Fruit fly (Drosophila melanogaster) whole organism, embryonic: Measurements from ENCODE around the gene Nadsyn.

Source experiments
- Atf-2 ChIP-seq: fragments of 200-800 bp; sonication (Bioruptor generic); optimal IDR thresholded peaks from 2 replicates; lab custom pipeline; 2016; ENCODE audit warnings: missing biosample characterization, missing genetic modification characterization
- Atf6 ChIP-seq: fragments of 200-800 bp; sonication (Bioruptor generic); IDR thresholded peaks from 2 replicates; pipeline ENCODE4 v1.3.6; 2022; ENCODE audit warnings: missing biosample characterization, missing genetic modification characterization
- Bteb2 ChIP-seq: fragments of 200-800 bp; sonication (Bioruptor generic); optimal IDR thresholded peaks from 2 replicates; lab custom pipeline; 2016; ENCODE audit warnings: missing biosample characterization, missing genetic modification characterization
- CG10147 ChIP-seq: fragments of 200-800 bp; sonication (Bioruptor generic); optimal IDR thresholded peaks from 2 replicates; lab custom pipeline; 2019; ENCODE audit warnings: missing biosample characterization, mild to moderate bottlenecking, missing genetic modification characterization, moderate library complexity
- CG10959 ChIP-seq: fragments of 200-800 bp; sonication (Bioruptor generic); IDR thresholded peaks from 2 replicates; pipeline ENCODE4 v1.3.6; 2022; ENCODE audit warnings: missing biosample characterization, missing genetic modification characterization
- CG12071 ChIP-seq: fragments of 200-800 bp; sonication (Bioruptor generic); optimal IDR thresholded peaks from 3 replicates; lab custom pipeline; 2018; ENCODE audit warnings: missing biosample characterization, mild to moderate bottlenecking, missing genetic modification characterization
- CG12104 ChIP-seq: fragments of 200-800 bp; sonication (Bioruptor generic); optimal IDR thresholded peaks from 3 replicates; lab custom pipeline; 2016; ENCODE audit warnings: missing biosample characterization, missing genetic modification characterization
- CG12219 ChIP-seq: fragments of 200-800 bp; sonication (Bioruptor generic); optimal IDR thresholded peaks from 3 replicates; lab custom pipeline; 2018; ENCODE audit warnings: missing biosample characterization, mild to moderate bottlenecking, missing genetic modification characterization
- CG12299 ChIP-seq: fragments of 200-800 bp; sonication (Bioruptor generic); optimal IDR thresholded peaks from 2 replicates; lab custom pipeline; 2018; ENCODE audit warnings: missing biosample characterization, mild to moderate bottlenecking, missing genetic modification characterization
- CG13775 ChIP-seq: fragments of 200-800 bp; sonication (Bioruptor generic); optimal IDR thresholded peaks from 3 replicates; lab custom pipeline; 2017; ENCODE audit warnings: missing biosample characterization, mild to moderate bottlenecking, missing genetic modification characterization
- CG18011 ChIP-seq: fragments of 200-800 bp; sonication (Bioruptor generic); optimal IDR thresholded peaks from 2 replicates; lab custom pipeline; 2017; ENCODE audit warnings: missing biosample characterization, missing genetic modification characterization, mild to moderate bottlenecking, moderate library complexity, missing genotype
- CG18476 ChIP-seq: fragments of 200-800 bp; sonication (Bioruptor generic); optimal IDR thresholded peaks from 2 replicates; lab custom pipeline; 2016; ENCODE audit warnings: missing biosample characterization, mild to moderate bottlenecking, missing genetic modification characterization
- CG18764 ChIP-seq: fragments of 200-800 bp; sonication (Bioruptor generic); optimal IDR thresholded peaks from 3 replicates; lab custom pipeline; 2016; ENCODE audit warnings: missing biosample characterization, missing genetic modification characterization
- CG30403 ChIP-seq: fragments of 200-800 bp; sonication (Bioruptor generic); optimal IDR thresholded peaks from 3 replicates; lab custom pipeline; 2016; ENCODE audit warnings: missing biosample characterization, missing genetic modification characterization
- CG32532 ChIP-seq: fragments of 200-800 bp; sonication (Bioruptor generic); IDR thresholded peaks from 2 replicates; pipeline ENCODE4 v1.3.6; 2022; ENCODE audit warnings: missing biosample characterization, missing genetic modification characterization
- CG34422 ChIP-seq: fragments of 200-800 bp; sonication (Bioruptor generic); IDR thresholded peaks from 3 replicates; pipeline ENCODE4 v1.3.6; 2022; ENCODE audit warnings: missing biosample characterization, missing genetic modification characterization
- CG4854 ChIP-seq: fragments of 200-800 bp; sonication (Bioruptor generic); optimal IDR thresholded peaks from 2 replicates; lab custom pipeline; 2016; ENCODE audit warnings: missing biosample characterization, missing genetic modification characterization, inconsistent platforms
- CG5245 ChIP-seq: fragments of 200-800 bp; sonication (Bioruptor generic); optimal IDR thresholded peaks from 3 replicates; lab custom pipeline; 2016; ENCODE audit warnings: missing biosample characterization, missing genetic modification characterization
- CG9437 ChIP-seq: fragments of 200-800 bp; sonication (Bioruptor generic); optimal IDR thresholded peaks from 2 replicates; lab custom pipeline; 2018; ENCODE audit warnings: missing biosample characterization, mild to moderate bottlenecking, missing genetic modification characterization
- CkIIα-i1 ChIP-seq: fragments of 200-800 bp; sonication (Bioruptor generic); IDR thresholded peaks from 2 replicates; pipeline ENCODE4 v1.3.6; 2022; ENCODE audit warnings: missing biosample characterization, missing genetic modification characterization
- CrebB ChIP-seq: fragments of 200-800 bp; sonication (Bioruptor generic); optimal IDR thresholded peaks from 3 replicates; lab custom pipeline; 2018; ENCODE audit warnings: missing biosample characterization, mild to moderate bottlenecking, missing genetic modification characterization
- Dbx ChIP-seq: fragments of 200-800 bp; sonication (Bioruptor generic); IDR thresholded peaks from 3 replicates; pipeline ENCODE4 v1.3.6; 2022; ENCODE audit warnings: missing biosample characterization, missing genetic modification characterization
- Dll ChIP-seq: fragments of 200-800 bp; sonication (Bioruptor generic); IDR thresholded peaks from 4 replicates; pipeline ENCODE4 v1.3.6; 2022; ENCODE audit warnings: missing biosample characterization, missing genetic modification characterization; ENCODE audit not compliant: partially characterized antibody
- H15 ChIP-seq: fragments of 200-800 bp; sonication (Bioruptor generic); IDR thresholded peaks from 3 replicates; pipeline ENCODE4 v1.3.6; 2022; ENCODE audit warnings: missing biosample characterization, missing genetic modification characterization
- Hr3 ChIP-seq: fragments of 200-800 bp; sonication (Bioruptor generic); optimal IDR thresholded peaks from 3 replicates; lab custom pipeline; 2016; ENCODE audit warnings: missing biosample characterization, missing genetic modification characterization
- Hsf ChIP-seq: fragments of 200-800 bp; sonication (Bioruptor generic); optimal IDR thresholded peaks from 3 replicates; lab custom pipeline; 2016; ENCODE audit warnings: missing biosample characterization, missing genetic modification characterization
- Jarid2 ChIP-seq: fragments of 200-800 bp; sonication (Bioruptor generic); optimal IDR thresholded peaks from 3 replicates; lab custom pipeline; 2017; ENCODE audit warnings: mild to moderate bottlenecking, missing biosample characterization, missing genetic modification reagents, missing genetic modification characterization
- Med ChIP-seq: fragments of 200-800 bp; sonication (Bioruptor generic); peaks from one replicate; lab custom pipeline; 2016; ENCODE audit warnings: missing biosample characterization, missing genetic modification characterization, mild to moderate bottlenecking, inconsistent platforms, moderate library complexity
- Nf-YB ChIP-seq: fragments of 200-800 bp; sonication (Bioruptor generic); optimal IDR thresholded peaks from 3 replicates; lab custom pipeline; 2019; ENCODE audit warnings: missing biosample characterization, mild to moderate bottlenecking, missing genetic modification characterization, moderate library complexity
- Sin3A ChIP-seq: fragments of >200 bp; optimal IDR thresholded peaks from 2 replicates; lab custom pipeline; 2018
- Spps ChIP-seq: fragments of 200-800 bp; sonication (Bioruptor generic); optimal IDR thresholded peaks from 2 replicates; lab custom pipeline; 2018; ENCODE audit warnings: missing biosample characterization, mild to moderate bottlenecking, missing genetic modification characterization
- ab ChIP-seq: fragments of 200-800 bp; sonication (Bioruptor generic); optimal IDR thresholded peaks from 2 replicates; lab custom pipeline; 2016; ENCODE audit warnings: missing biosample characterization, missing genetic modification characterization
- ato ChIP-seq: fragments of 200-800 bp; sonication (Bioruptor generic); IDR thresholded peaks from 2 replicates; pipeline ENCODE4 v1.3.6; 2022; ENCODE audit warnings: missing biosample characterization, missing genetic modification characterization; ENCODE audit not compliant: partially characterized antibody
- bab2 ChIP-seq: fragments of 200-800 bp; sonication (Bioruptor generic); optimal IDR thresholded peaks from 2 replicates; lab custom pipeline; 2016; ENCODE audit warnings: missing biosample characterization, missing genetic modification characterization
- chm ChIP-seq: fragments of 200-800 bp; sonication (Bioruptor generic); IDR thresholded peaks from 2 replicates; pipeline ENCODE4 v1.3.6; 2022; ENCODE audit warnings: missing biosample characterization, missing genetic modification characterization
- ci ChIP-seq: fragments of 200-800 bp; sonication (Bioruptor generic); IDR thresholded peaks from 3 replicates; pipeline ENCODE4 v1.3.6; 2022; ENCODE audit warnings: missing biosample characterization, missing genetic modification characterization
- da ChIP-seq: fragments of 200-800 bp; sonication (Bioruptor generic); optimal IDR thresholded peaks from 2 replicates; lab custom pipeline; 2016; ENCODE audit warnings: missing biosample characterization, missing genetic modification characterization
- dpn ChIP-seq, 2 experiments: fragments of 200-800 bp; sonication (Bioruptor generic); optimal IDR thresholded peaks; 3 replicates each; lab custom pipeline; 2016; ENCODE audit warnings: missing biosample characterization in 2 of 2, missing genetic modification characterization in 2 of 2
- gcm ChIP-seq: fragments of 200-800 bp; sonication (Bioruptor generic); optimal IDR thresholded peaks from 2 replicates; lab custom pipeline; 2019; ENCODE audit warnings: missing biosample characterization, mild to moderate bottlenecking, missing genetic modification characterization, moderate library complexity
- mam ChIP-seq: fragments of 200-800 bp; sonication (Bioruptor generic); optimal IDR thresholded peaks from 3 replicates; lab custom pipeline; 2016; ENCODE audit warnings: missing biosample characterization, missing genetic modification characterization
- oc ChIP-seq: fragments of 200-800 bp; sonication (Bioruptor generic); optimal IDR thresholded peaks from 2 replicates; lab custom pipeline; 2018; ENCODE audit warnings: missing biosample characterization, mild to moderate bottlenecking, missing genetic modification characterization, moderate library complexity
- pan ChIP-seq, 4 experiments: fragments of >200 bp in 3 of 4; fragments of 200-800 bp in 1 of 4; sonication (Bioruptor generic) in 1 of 4; optimal IDR thresholded peaks in 3 of 4; IDR thresholded peaks in 1 of 4; 2 replicates each; pipeline versions ENCODE4 v1.3.6 to Lab custom; 2017 to 2022; ENCODE audit warnings: missing biosample characterization in 2 of 4, missing genetic modification characterization in 2 of 4, mixed read lengths in 1 of 4
- pb ChIP-seq: fragments of 200-800 bp; sonication (Bioruptor generic); optimal IDR thresholded peaks from 3 replicates; lab custom pipeline; 2016; ENCODE audit warnings: missing biosample characterization, missing genetic modification characterization
- peb ChIP-seq: fragments of 200-800 bp; sonication (Bioruptor generic); IDR thresholded peaks from 2 replicates; pipeline ENCODE4 v1.3.6; 2022; ENCODE audit warnings: missing biosample characterization, missing genetic modification characterization
- pho ChIP-seq: fragments of 200-800 bp; sonication (Bioruptor generic); optimal IDR thresholded peaks from 2 replicates; lab custom pipeline; 2016; ENCODE audit warnings: missing biosample characterization, missing genetic modification characterization
- prd ChIP-seq, 3 experiments: fragments of >200 bp in 2 of 3; fragments of 200-800 bp in 1 of 3; sonication (Bioruptor generic) in 1 of 3; optimal IDR thresholded peaks in 2 of 3; IDR thresholded peaks in 1 of 3; 2 replicates in 2 of 3; 3 replicates in 1 of 3; pipeline versions ENCODE4 v1.3.6 to Lab custom; 2017 to 2022; ENCODE audit warnings: missing biosample characterization in 1 of 3, missing genetic modification characterization in 1 of 3
- slp2 ChIP-seq: fragments of 200-800 bp; sonication (Bioruptor generic); optimal IDR thresholded peaks from 2 replicates; lab custom pipeline; 2016; ENCODE audit warnings: missing biosample characterization, missing genetic modification characterization
- sqz ChIP-seq: fragments of 200-800 bp; sonication (Bioruptor generic); optimal IDR thresholded peaks from 3 replicates; lab custom pipeline; 2018; ENCODE audit warnings: missing biosample characterization, mild to moderate bottlenecking, missing genetic modification characterization
- tgo ChIP-seq: fragments of 200-800 bp; sonication (Bioruptor generic); IDR thresholded peaks from 3 replicates; pipeline ENCODE4 v1.3.6; 2022; ENCODE audit warnings: missing biosample characterization, missing genetic modification characterization
- vfl ChIP-seq: fragments of 200-800 bp; sonication (Bioruptor generic); optimal IDR thresholded peaks from 2 replicates; lab custom pipeline; 2016; ENCODE audit warnings: missing biosample characterization, missing genetic modification characterization

The Nadsyn gene

DNA sequence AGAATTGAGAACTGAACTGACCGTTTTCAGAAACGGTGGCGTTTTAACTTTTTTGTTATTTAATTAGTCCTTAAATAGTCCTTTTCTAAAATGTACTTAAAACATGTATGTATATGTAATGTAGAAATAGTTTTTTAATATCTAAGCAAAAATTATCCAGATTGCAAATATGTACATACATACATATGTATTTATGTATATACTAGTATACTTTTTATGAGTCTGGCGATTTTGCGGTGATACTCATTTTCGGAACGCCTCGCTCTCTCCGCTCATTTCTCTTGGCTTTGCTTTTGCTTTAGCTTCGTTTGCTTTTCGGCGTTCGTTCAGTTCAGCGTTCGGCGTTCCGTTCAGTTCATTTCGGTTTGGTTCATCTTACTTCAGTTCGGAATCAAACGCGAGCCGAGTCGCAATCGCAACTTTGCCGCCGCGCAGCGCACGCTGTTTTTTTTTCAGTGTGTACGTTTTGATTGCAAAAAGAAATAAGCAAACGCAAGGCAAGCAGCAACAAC lies 44.3 kb upstream of the Nadsyn start, which contains the start of gene rdgB (continued):
- TF ChIP-seq CG12299 (tag; lab: Kevin White, UChicago) (peak; percentile 60), chm (GFP tag; lab: Robert Waterston, UW) (peak; percentile 56), peb (GFP tag; lab: Robert Waterston, UW) (0 out of 2 replicates have a peak, but pooled peaks have one; percentile 34), slp2 (no peak), CkIIα-i1 (no peak), CG34422 (GFP tag; lab: Robert Waterston, UW) (peak; percentile 38; the same call in 1 of the 3 replicates), CG18476 (GFP tag; lab: Kevin White, UChicago) (peak; percentile 72), Hsf (GFP tag; lab: Kevin White, UChicago) (peak; percentile 72), pan (optimal IDR thresholded peaks at IDR 0.05; lab: Kevin White, UChicago) (no peak), pan (GFP tag; optimal IDR thresholded peaks at IDR 0.05 in 1 of 2, IDR thresholded peaks at IDR 0.05 in 1 of 2) (peak in 1 of 2 experiments; percentile 66), ci (GFP tag; lab: Robert Waterston, UW) (peak; percentile 55; the same call in 1 of the 3 replicates), pho (GFP tag; lab: Kevin White, UChicago) (peak; percentile 57), gcm (GFP tag; lab: Kevin White, UChicago) (peak; percentile 68), CG10147 (GFP tag; lab: Kevin White, UChicago) (peak; percentile 78), oc (tag; lab: Kevin White, UChicago) (peak; percentile 63), Med (GFP tag; lab: Kevin White, UChicago) (peak; percentile 74), CG9437 (GFP tag; lab: Kevin White, UChicago) (peak; percentile 76), CG18011 (no peak), Dll (GFP tag; lab: Robert Waterston, UW) (no peak), prd (optimal IDR thresholded peaks at IDR 0.05; lab: Kevin White, UChicago) (no peak), prd (GFP tag; IDR thresholded peaks at IDR 0.05; lab: Robert Waterston, UW) (peak; percentile 72), bab2 (GFP tag; lab: Kevin White, UChicago) (peak; percentile 37), ab (GFP tag; lab: Kevin White, UChicago) (peak; percentile 7), CrebB (tag; lab: Kevin White, UChicago) (no peak), Atf6 (GFP tag; lab: Robert Waterston, UW) (peak; percentile 70; the same call in 1 of the 2 replicates), tgo (GFP tag; lab: Robert Waterston, UW) (peak; percentile 71), pb (GFP tag; lab: Kevin White, UChicago) (no peak), Sin3A (lab: Kevin White, UChicago) (no peak), CG30403 (GFP tag; lab: Kevin White, UChicago) (peak; percentile 90), vfl (GFP tag; lab: Kevin White, UChicago) (peak; percentile 32), CG10959 (GFP tag; lab: Robert Waterston, UW) (no peak), Hr3 (GFP tag; lab: Kevin White, UChicago) (peak; percentile 77), Spps (tag; lab: Kevin White, UChicago) (no peak), CG12071 (GFP tag; lab: Kevin White, UChicago) (peak; percentile 23), CG4854 (GFP tag; lab: Kevin White, UChicago) (peak; percentile 40), Dbx (GFP tag; lab: Robert Waterston, UW) (peak; percentile 76; the same call in 2 of the 3 replicates), dpn (GFP tag; optimal IDR thresholded peaks at IDR 0.05; lab: Kevin White, UChicago) (peak; percentile 32 to 75), da (GFP tag; lab: Kevin White, UChicago) (no peak), sqz (GFP tag; lab: Kevin White, UChicago) (peak; percentile 73), Bteb2 (GFP tag; lab: Kevin White, UChicago) (no peak), CG18764 (GFP tag; lab: Kevin White, UChicago) (no peak), Atf-2 (peak; percentile 21), CG13775 (peak; percentile 81), H15 (GFP tag; lab: Robert Waterston, UW) (0 out of 3 replicates have a peak, but pooled peaks have one; percentile 40), Jarid2 (GFP tag; lab: Kevin White, UChicago) (peak; percentile 89), mam (GFP tag; lab: Kevin White, UChicago) (peak; percentile 40), CG5245 (GFP tag; lab: Kevin White, UChicago) (peak; percentile 45), CG12219 (peak; percentile 26), CG32532 (peak; percentile 73), ato (GFP tag; lab: Robert Waterston, UW) (no peak), Nf-YB (GFP tag; lab: Kevin White, UChicago) (peak; percentile 56), CG12104 (GFP tag; lab: Kevin White, UChicago) (peak; percentile 69)
